Worm (Caenorhabditis elegans) whole organism, L4 larva: Measurements from ENCODE around the gene C34D4.2.

Experiments used
- Y75B8A.6 ChIP-seq: fragments of 200-800 bp; sonication (Bioruptor generic); IDR thresholded peaks from 2 replicates; pipeline ENCODE4 v1.3.6; 2022; ENCODE audit warnings: missing genetic modification reagents, missing genetic modification characterization, missing compliant biosample characterization
- dpl-1 ChIP-seq: fragments of 150-350 bp; optimal IDR thresholded peaks from 2 replicates; lab custom pipeline; 2014; ENCODE audit warnings: missing biosample characterization, missing genetic modification reagents, missing genetic modification characterization
- egl-43 ChIP-seq: fragments of 200-800 bp; sonication (Bioruptor generic); IDR thresholded peaks from 2 replicates; pipeline ENCODE4 v1.3.6; 2022; ENCODE audit warnings: missing genetic modification reagents, missing genetic modification characterization, missing compliant biosample characterization
- lin-1 ChIP-seq: fragments of 200-800 bp; sonication (Bioruptor generic); IDR thresholded peaks from 2 replicates; pipeline ENCODE4 v1.3.6; 2022; ENCODE audit warnings: missing genetic modification reagents, missing genetic modification characterization, missing compliant biosample characterization
- lin-13 ChIP-seq: fragments of 150-350 bp; optimal IDR thresholded peaks from 2 replicates; lab custom pipeline; 2014; ENCODE audit warnings: missing biosample characterization, missing genetic modification reagents, missing genetic modification characterization
- mes-2 ChIP-seq: sonication (generic microtip); optimal IDR thresholded peaks from 2 replicates; lab custom pipeline; 2016; ENCODE audit warnings: missing genotype, mild to moderate bottlenecking, missing genetic modification characterization, missing compliant biosample characterization; ENCODE audit not compliant: poor library complexity, severe bottlenecking
- pqm-1 ChIP-seq: sonication (generic microtip); optimal IDR thresholded peaks from 2 replicates; lab custom pipeline; 2017; ENCODE audit warnings: missing biosample characterization, missing genetic modification characterization
- sdz-12 ChIP-seq: fragments of 200-800 bp; sonication (Bioruptor generic); optimal IDR thresholded peaks from 2 replicates; lab custom pipeline; 2018; ENCODE audit warnings: mild to moderate bottlenecking, missing genetic modification characterization, missing compliant biosample characterization
- snpc-4 ChIP-seq: fragments of 150-350 bp; optimal IDR thresholded peaks from 2 replicates; lab custom pipeline; 2014; ENCODE audit warnings: missing biosample characterization, missing genetic modification characterization
- vab-7 ChIP-seq: fragments of 200-800 bp; sonication (Bioruptor generic); IDR thresholded peaks from 2 replicates; pipeline ENCODE4 v1.3.6; 2022; ENCODE audit warnings: missing genetic modification reagents, missing genetic modification characterization, missing compliant biosample characterization

- TF ChIP-seq egl-43 (GFP tag; lab: Robert Waterston, UW): no peak
- no peak for TF ChIP-seq lin-13 (GFP tag; lab: Kevin White, UChicago)
- TF ChIP-seq lin-1: no peak; the same call in 1 of the 2 replicates
- peak; percentile 78 for TF ChIP-seq pqm-1 (tag; lab: Kevin White, UChicago)
- no peak for TF ChIP-seq snpc-4 (tag; lab: Kevin White, UChicago)
- no peak for TF ChIP-seq vab-7 (GFP tag; lab: Robert Waterston, UW)
- no peak for TF ChIP-seq sdz-12
- no peak for TF ChIP-seq mes-2 (tag; lab: Kevin White, UChicago)
- 0 out of 2 replicates have a peak, but pooled peaks have one; percentile 22 for TF ChIP-seq Y75B8A.6
- TF ChIP-seq dpl-1 (GFP tag; lab: Kevin White, UChicago): no peak
Observed at ce11 chrIV:7180304-7180703, 25.8 kb downstream of the C34D4.2 start, which contains the start of gene cest-10.
